Worm (Caenorhabditis elegans) whole organism, L4/young adult: Measurements from ENCODE around the gene C50F4.6.

Experiments used
- W03F9.2 ChIP-seq: fragments of 150-350 bp; optimal IDR thresholded peaks from 2 replicates; lab custom pipeline; 2014; ENCODE audit warnings: missing biosample characterization, missing genetic modification characterization
- dao-5 ChIP-seq: sonication (generic microtip); optimal IDR thresholded peaks from 2 replicates; lab custom pipeline; 2016; ENCODE audit warnings: missing genotype, missing genetic modification characterization, moderate library complexity, missing compliant biosample characterization
- him-1 ChIP-seq: sonication (generic microtip); optimal IDR thresholded peaks from 2 replicates; lab custom pipeline; 2016; ENCODE audit warnings: missing genotype, missing genetic modification reagents, missing genetic modification characterization, missing compliant biosample characterization

C50F4.6 gene

DNA sequence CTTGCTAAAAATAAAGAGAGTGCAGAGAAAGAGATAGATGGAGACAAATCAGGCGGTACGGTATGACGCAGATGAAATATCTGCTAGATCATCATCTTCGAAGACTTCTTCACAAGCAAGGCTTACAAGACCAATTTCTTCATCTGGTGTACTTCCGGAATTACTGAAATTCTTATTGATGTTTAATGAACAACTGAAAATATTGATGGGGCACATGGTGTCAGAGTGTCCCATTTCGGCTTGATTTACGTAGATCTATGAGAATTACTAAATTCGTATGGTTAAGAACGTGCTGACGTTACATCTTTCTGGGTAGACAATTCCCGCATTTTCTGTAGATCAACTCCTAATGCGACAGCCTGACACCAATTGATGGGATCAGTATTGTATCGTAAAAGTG, 10.8 kb downstream of the C50F4.6 start:
- TF ChIP-seq dao-5 = no peak
- TF ChIP-seq W03F9.2 (tag; lab: Kevin White, UChicago) = no peak
- TF ChIP-seq him-1 (tag; lab: Kevin White, UChicago) = no peak

DNA sequence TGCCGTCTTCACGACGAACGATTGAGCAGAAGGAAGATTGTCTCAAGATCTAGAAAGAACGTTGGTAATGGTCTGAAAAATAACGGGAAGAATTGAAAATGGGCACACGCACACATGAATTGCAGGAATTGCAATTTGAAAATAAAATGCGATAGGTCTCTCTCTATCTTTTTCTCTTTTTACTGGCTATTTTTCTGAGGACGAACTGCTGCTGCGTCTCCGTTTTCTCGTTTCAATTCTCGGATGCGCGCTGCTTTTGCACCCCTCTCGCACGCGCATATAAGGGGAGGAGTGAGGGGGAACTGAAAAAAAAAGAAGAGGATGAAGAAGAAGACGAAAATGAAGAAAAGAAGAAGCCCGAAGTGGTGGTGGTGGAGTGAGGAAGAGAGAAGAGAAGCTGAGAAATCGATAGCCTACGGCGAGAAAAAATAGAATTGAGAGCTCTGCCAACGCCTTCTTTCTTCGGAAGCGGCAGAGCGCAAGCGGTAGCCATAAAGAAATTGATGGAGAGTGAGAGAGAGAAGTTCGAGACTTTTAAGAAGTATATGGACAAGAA, 15.8 kb downstream of the C50F4.6 start, which contains the start of gene rgef-1:
rgef-1 (minus strand) TSS at position 51 of the 556 bp plus-strand sequence.
- TF ChIP-seq W03F9.2 (tag; lab: Kevin White, UChicago) = no peak
- peak; percentile 61 for TF ChIP-seq him-1 (tag; lab: Kevin White, UChicago)

DNA sequence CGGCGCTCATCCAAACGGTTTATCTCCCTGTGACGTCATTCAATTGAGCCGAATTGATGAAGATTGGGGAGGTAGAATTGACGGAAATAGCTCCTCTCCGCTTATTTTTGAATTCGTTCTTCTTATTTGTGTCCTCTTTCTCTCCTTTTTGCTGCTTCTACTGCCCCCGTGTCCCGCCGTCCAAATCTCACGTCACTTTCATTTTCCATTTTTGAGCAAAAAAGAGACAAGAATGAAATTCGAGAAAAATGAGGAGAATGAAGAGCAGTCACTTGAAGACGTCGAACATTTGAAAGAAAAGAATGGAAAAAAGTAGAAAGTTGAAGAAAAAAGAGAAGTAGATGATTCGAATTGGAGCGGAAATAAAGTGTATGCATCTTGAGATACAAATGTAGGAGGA, 17.7 kb downstream of the C50F4.6 start:
- TF ChIP-seq dao-5 (no peak), W03F9.2 (tag; lab: Kevin White, UChicago) (no peak), him-1 (tag; lab: Kevin White, UChicago) (no peak)

DNA sequence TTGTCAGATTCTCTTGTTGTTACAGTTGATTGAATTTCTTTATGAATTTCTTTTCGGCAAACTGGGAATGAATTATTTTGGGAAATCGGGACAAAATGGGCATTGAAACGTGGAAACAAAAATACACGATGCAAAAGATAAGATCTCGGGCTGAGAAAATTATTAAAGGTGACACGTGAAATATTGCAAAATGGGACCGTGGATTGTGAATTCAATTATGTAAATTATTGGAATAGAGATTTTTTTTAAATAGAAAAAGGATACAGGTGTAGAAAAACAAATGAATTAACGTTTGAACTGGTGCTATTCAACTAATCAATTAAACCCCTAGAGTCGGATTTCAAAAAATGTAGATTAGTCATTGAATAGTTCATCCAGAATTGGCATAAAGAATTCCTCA, 22.8 kb downstream of the C50F4.6 start, which contains the start of gene F25B3.4:
F25B3.4 (minus strand) TSS at position 101 of the 400 bp plus-strand sequence.
- TF ChIP-seq W03F9.2 (tag; lab: Kevin White, UChicago) (no peak), him-1 (tag; lab: Kevin White, UChicago) (no peak), dao-5 (no peak)

ce11 chrV:9570197-9570596, 24.3 kb downstream of the C50F4.6 start, which contains the start of gene F25B3.5:
Gene F25B3.5, minus strand, starts transcription at chrV:9570297.
- TF ChIP-seq dao-5 (no peak), him-1 (tag; lab: Kevin White, UChicago) (no peak), W03F9.2 (tag; lab: Kevin White, UChicago) (no peak)

DNA sequence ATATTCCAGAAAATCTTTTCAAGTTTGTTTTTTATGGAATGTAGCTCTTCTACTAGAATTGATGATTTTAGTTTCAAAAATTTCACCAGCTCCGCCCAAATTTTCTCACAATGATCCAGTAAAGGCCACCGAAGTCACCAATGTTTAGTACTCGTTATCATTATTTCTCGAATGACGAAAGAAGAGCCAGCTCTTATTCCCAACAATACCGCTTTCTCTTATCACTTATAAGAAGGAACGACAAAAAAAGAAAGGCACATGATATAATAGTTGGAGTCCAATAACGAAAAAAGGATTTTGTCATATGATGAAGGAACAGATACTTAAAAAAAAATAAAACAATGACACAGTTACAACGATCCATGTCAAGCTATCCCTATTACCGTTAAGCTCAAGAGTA, 25.2 kb downstream of the C50F4.6 start:
- TF ChIP-seq W03F9.2 (tag; lab: Kevin White, UChicago) = no peak

- TF ChIP-seq him-1 (tag; lab: Kevin White, UChicago) (no peak), dao-5 (no peak), W03F9.2 (tag; lab: Kevin White, UChicago) (no peak)
Observed at ce11 chrV:9571673-9572072, 25.8 kb downstream of the C50F4.6 start.

- TF ChIP-seq dao-5 (no peak), him-1 (tag; lab: Kevin White, UChicago) (no peak), W03F9.2 (tag; lab: Kevin White, UChicago) (no peak)
Observed at ce11 chrV:9576991-9577390, 31.1 kb downstream of the C50F4.6 start, which contains the start of gene F25B3.2. Gene F25B3.2, plus strand, starts transcription at chrV:9577291.

ce11 chrV:9582594-9583322, 36.9 kb downstream of the C50F4.6 start, which contains the start of gene rtfo-1:
Gene rtfo-1, minus strand, starts transcription at chrV:9582644.
- TF ChIP-seq dao-5 = no peak
- TF ChIP-seq him-1 (tag; lab: Kevin White, UChicago) = no peak
- no peak for TF ChIP-seq W03F9.2 (tag; lab: Kevin White, UChicago)

ce11 chrV:9583323-9583644, 37.4 kb downstream of the C50F4.6 start, which contains the start of gene K09G1.1:
Gene K09G1.1, plus strand, starts transcription at chrV:9583545.
- TF ChIP-seq dao-5 (no peak), him-1 (tag; lab: Kevin White, UChicago) (no peak), W03F9.2 (tag; lab: Kevin White, UChicago) (no peak)

DNA sequence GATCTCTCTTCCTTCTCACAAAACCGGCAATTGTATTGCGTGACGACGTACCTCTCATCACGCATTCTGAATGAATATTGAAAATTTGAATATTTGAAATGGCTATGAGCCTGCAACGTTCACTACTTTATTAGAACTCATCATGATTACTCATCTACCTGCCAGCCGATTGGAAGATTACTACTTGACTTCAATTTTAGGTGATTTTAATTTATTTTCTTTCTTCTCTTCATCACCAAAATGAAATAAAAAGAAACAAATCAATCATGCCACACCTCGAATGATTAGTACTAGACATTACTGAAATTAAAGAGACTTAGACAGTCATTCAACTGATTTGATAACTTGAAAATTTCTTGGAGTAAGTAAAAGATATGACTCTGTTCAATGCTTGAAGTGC, 38.4 kb downstream of the C50F4.6 start:
- TF ChIP-seq W03F9.2 (tag; lab: Kevin White, UChicago) = no peak
- no peak for TF ChIP-seq dao-5
- TF ChIP-seq him-1 (tag; lab: Kevin White, UChicago) = no peak

ce11 chrV:9587619-9588018, 41.7 kb downstream of the C50F4.6 start:
- TF ChIP-seq him-1 (tag; lab: Kevin White, UChicago) = no peak
- TF ChIP-seq dao-5 = no peak
- TF ChIP-seq W03F9.2 (tag; lab: Kevin White, UChicago) = no peak

DNA sequence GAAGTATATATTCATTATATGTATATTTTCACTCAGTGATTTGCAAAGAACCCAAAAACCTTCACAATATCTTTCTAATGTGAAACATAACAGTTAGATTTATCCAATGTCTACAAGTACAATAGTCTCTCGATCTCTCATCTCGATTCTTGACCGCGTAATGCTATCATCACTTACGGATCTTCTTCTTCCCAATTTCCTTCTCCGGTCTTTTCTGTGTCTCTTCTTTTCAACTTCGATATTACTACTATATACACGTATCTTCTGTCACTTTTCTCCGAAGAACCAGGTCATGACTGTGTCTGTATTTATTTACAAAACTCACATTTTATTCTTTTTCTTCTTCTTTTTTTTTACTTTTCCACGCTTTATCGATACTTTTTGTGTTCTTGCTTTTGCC, 42.7 kb downstream of the C50F4.6 start:
- no peak for TF ChIP-seq dao-5
- TF ChIP-seq him-1 (tag; lab: Kevin White, UChicago) = no peak
- no peak for TF ChIP-seq W03F9.2 (tag; lab: Kevin White, UChicago)

DNA sequence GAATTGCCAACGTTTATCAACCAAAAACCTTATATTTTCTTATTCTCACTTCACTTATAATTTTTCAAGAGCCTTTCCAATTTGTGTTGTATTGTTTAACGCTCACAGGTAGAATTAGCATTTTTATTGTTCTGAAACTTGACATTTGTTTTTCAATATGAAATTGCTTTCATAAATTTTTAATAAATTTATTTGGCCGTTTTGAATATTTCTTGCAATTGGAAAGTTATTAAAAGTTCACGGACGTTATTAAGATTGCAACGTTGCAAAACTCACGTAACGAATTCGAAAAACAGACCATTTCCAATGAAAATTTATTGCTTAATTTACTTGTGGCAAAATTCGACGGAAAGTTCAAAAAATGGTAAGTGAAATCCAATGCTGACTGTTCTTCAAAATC, 44.4 kb downstream of the C50F4.6 start, which contains the start of gene K09G1.2:
K09G1.2 (plus strand) TSS at position 301 of the 400 bp plus-strand sequence.
- TF ChIP-seq him-1 (tag; lab: Kevin White, UChicago) (no peak), W03F9.2 (tag; lab: Kevin White, UChicago) (no peak), dao-5 (no peak)
